Fruit fly (Drosophila melanogaster): Measurements from ENCODE around the gene Taf1.

Gene Taf1

dm6 chr3R:6657278-6658246, 10.9 kb downstream of the Taf1 start, which contains the start of the genes CG1307 and twr (continued):
- TF ChIP-seq dpn (GFP tag; optimal IDR thresholded peaks at IDR 0.05) (peak in 1 of 2 experiments; percentile 17), her (GFP tag; optimal IDR thresholded peaks at IDR 0.05) (no peak), lmd (GFP tag; IDR thresholded peaks at IDR 0.05) (0 out of 2 replicates have a peak, but pooled peaks have one; percentile 26), CG15696 (tag; optimal IDR thresholded peaks at IDR 0.05) (peak; percentile 24), CG12942 (GFP tag; optimal IDR thresholded peaks at IDR 0.05) (no peak), CG12744 (GFP tag; optimal IDR thresholded peaks at IDR 0.05) (no peak), unc-4 (GFP tag; IDR thresholded peaks at IDR 0.05; ENCODE audit: partially characterized antibody) (no peak), br (optimal IDR thresholded peaks at IDR 0.05) (no peak), emc (GFP tag; optimal IDR thresholded peaks at IDR 0.05) (no peak), Hr3 (GFP tag; optimal IDR thresholded peaks at IDR 0.05) (peak; percentile 31), pros (GFP tag; optimal IDR thresholded peaks at IDR 0.05) (no peak), CG4820 (GFP tag; optimal IDR thresholded peaks at IDR 0.05) (no peak), CG34224 (GFP tag; IDR thresholded peaks at IDR 0.05; ENCODE audit: partially characterized antibody) (no peak; the same call in 2 of the 3 replicates), CG7928 (GFP tag; optimal IDR thresholded peaks at IDR 0.05) (no peak), CG8478 (optimal IDR thresholded peaks at IDR 0.05) (no peak), CG4617 (GFP tag; optimal IDR thresholded peaks at IDR 0.05; ENCODE audit: borderline replicate concordance) (peak; percentile 55), CG11723 (GFP tag; optimal IDR thresholded peaks at IDR 0.05) (no peak), Nf-YC (tag; optimal IDR thresholded peaks at IDR 0.05) (no peak), gsb-n (tag; optimal IDR thresholded peaks at IDR 0.05) (no peak), CG3838 (GFP tag; optimal IDR thresholded peaks at IDR 0.05) (no peak), pzg (GFP tag; optimal IDR thresholded peaks at IDR 0.05) (peak; percentile 74), B-H1 (GFP tag; IDR thresholded peaks at IDR 0.05) (no peak), CG34422 (GFP tag; IDR thresholded peaks at IDR 0.05) (no peak), CG18011 (GFP tag; optimal IDR thresholded peaks at IDR 0.05) (no peak), Spps (tag; optimal IDR thresholded peaks at IDR 0.05) (peak; percentile 24), CG7745 (tag; optimal IDR thresholded peaks at IDR 0.05) (no peak), wek (GFP tag; optimal IDR thresholded peaks at IDR 0.05) (peak; percentile 99), Dfd (GFP tag; optimal IDR thresholded peaks at IDR 0.05) (no peak), CG4404 (GFP tag; IDR thresholded peaks at IDR 0.05) (no peak), Hsf (GFP tag; optimal IDR thresholded peaks at IDR 0.05) (no peak), Meics (GFP tag; optimal IDR thresholded peaks at IDR 0.05) (peak; percentile 43), CG8944 (GFP tag; optimal IDR thresholded peaks at IDR 0.05) (no peak), sim (GFP tag; IDR thresholded peaks at IDR 0.05) (no peak), ken (GFP tag; IDR thresholded peaks at IDR 0.05) (0 out of 3 replicates have a peak, but pooled peaks have one; percentile 11), psq (GFP tag; optimal IDR thresholded peaks at IDR 0.05) (no peak), Tbp (GFP tag; optimal IDR thresholded peaks at IDR 0.05) (no peak), CG18619 (GFP tag; optimal IDR thresholded peaks at IDR 0.05) (no peak), CoRest (tag; optimal IDR thresholded peaks at IDR 0.05) (peak; percentile 74), da (GFP tag; optimal IDR thresholded peaks at IDR 0.05) (no peak), schlank (tag; optimal IDR thresholded peaks at IDR 0.05) (no peak), CG14014 (GFP tag; IDR thresholded peaks at IDR 0.05) (no peak), chm (GFP tag; IDR thresholded peaks at IDR 0.05) (no peak), CG2889 (GFP tag; IDR thresholded peaks at IDR 0.05) (0 out of 3 replicates have a peak, but pooled peaks have one; percentile 32), CG12299 (tag; optimal IDR thresholded peaks at IDR 0.05) (no peak), CG18476 (GFP tag; optimal IDR thresholded peaks at IDR 0.05) (no peak), CG17361 (GFP tag; IDR thresholded peaks at IDR 0.05) (no peak), CG10366 (GFP tag; IDR thresholded peaks at IDR 0.05) (no peak), CG30403 (GFP tag; optimal IDR thresholded peaks at IDR 0.05) (peak; percentile 36), CG15601 (tag; optimal IDR thresholded peaks at IDR 0.05) (no peak), CG15514 (GFP tag; optimal IDR thresholded peaks at IDR 0.05) (peak; percentile 65)

Data from whole organism, embryonic.